Worm (Caenorhabditis elegans) whole organism, L4 larva: Measurements from ENCODE around the gene srab-16.

ENCODE experiments used
- F49E8.2 ChIP-seq: sonication (generic microtip); optimal IDR thresholded peaks from 2 replicates; lab custom pipeline; 2016; ENCODE audit warnings: missing compliant biosample characterization, mild to moderate bottlenecking, missing genetic modification characterization, borderline replicate concordance
- ZK337.2 ChIP-seq: fragments of 200-800 bp; sonication (Bioruptor generic); IDR thresholded peaks from 2 replicates; pipeline ENCODE4 v1.3.6; 2022; ENCODE audit warnings: missing genetic modification reagents, missing genetic modification characterization, missing compliant biosample characterization
- ZK546.5 ChIP-seq, 2 experiments: sonication (generic microtip); optimal IDR thresholded peaks; 2 replicates each; lab custom pipeline; 2017; ENCODE audit warnings: missing biosample characterization in 2 of 2, missing genetic modification characterization in 2 of 2
- aly-2 ChIP-seq: sonication (generic microtip); optimal IDR thresholded peaks from 2 replicates; lab custom pipeline; 2018; ENCODE audit warnings: missing biosample characterization, missing genetic modification characterization
- cey-2 ChIP-seq: sonication (generic microtip); optimal IDR thresholded peaks from 3 replicates; lab custom pipeline; 2017; ENCODE audit warnings: missing genetic modification characterization, mild to moderate bottlenecking, missing compliant biosample characterization, antibody characterized with exemption, borderline replicate concordance; ENCODE audit not compliant: insufficient read depth
- lin-15B ChIP-seq: fragments of 150-350 bp; sonication (generic microtip); optimal IDR thresholded peaks from 3 replicates; lab custom pipeline; 2014; ENCODE audit warnings: missing biosample characterization, missing genetic modification characterization
- lsy-2 ChIP-seq, 2 experiments: fragments of 150-350 bp in 1 of 2; sonication (generic microtip) in 1 of 2; optimal IDR thresholded peaks; 2 replicates each; lab custom pipeline; 2014 to 2017; ENCODE audit warnings: missing biosample characterization in 2 of 2, missing genetic modification characterization in 2 of 2
- mdl-1 ChIP-seq, 2 experiments: fragments of 150-350 bp in 1 of 2; sonication (generic microtip) in 1 of 2; optimal IDR thresholded peaks; 2 replicates each; lab custom pipeline; 2014 to 2017; ENCODE audit warnings: missing biosample characterization in 2 of 2, missing genetic modification characterization in 2 of 2
- nhr-28 ChIP-seq: fragments of 150-350 bp; optimal IDR thresholded peaks from 2 replicates; lab custom pipeline; 2014; ENCODE audit warnings: missing biosample characterization, missing genetic modification characterization
- nhr-48 ChIP-seq: sonication (generic microtip); optimal IDR thresholded peaks from 2 replicates; lab custom pipeline; 2016; ENCODE audit warnings: mild to moderate bottlenecking, missing genetic modification characterization, missing compliant biosample characterization
- skn-1 ChIP-seq: fragments of 150-350 bp; optimal IDR thresholded peaks from 2 replicates; lab custom pipeline; 2014; ENCODE audit warnings: missing biosample characterization, missing genetic modification characterization
- spr-1 ChIP-seq: sonication (generic microtip); optimal IDR thresholded peaks from 2 replicates; lab custom pipeline; 2016; ENCODE audit warnings: mild to moderate bottlenecking, missing genetic modification characterization, missing compliant biosample characterization
- zfp-3 ChIP-seq: fragments of 200-800 bp; sonication (Bioruptor generic); conservative IDR thresholded peaks from 2 replicates; pipeline ENCODE4 v1.3.6; 2022; ENCODE audit warnings: missing genetic modification reagents, missing genetic modification characterization, missing compliant biosample characterization

DNA sequence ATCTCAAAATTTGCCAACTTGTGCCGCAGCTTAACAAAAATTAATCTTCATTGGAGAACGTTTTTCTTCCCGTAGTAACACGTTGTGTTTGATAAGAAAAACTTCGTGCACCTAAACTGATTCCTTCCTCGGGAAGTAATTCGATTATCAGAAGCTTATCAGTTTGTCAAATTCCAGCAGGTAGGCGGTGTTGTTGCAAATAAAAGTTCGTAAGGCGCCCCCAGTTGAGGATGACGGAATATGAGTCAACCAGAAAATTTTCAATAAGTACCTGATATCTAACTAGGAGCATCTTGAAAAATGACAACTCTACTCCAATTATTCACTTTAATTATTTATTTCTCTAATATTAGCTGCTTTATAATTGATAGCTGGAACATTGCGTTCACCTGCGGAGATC, 40.7 kb upstream of the srab-16 start, which contains the start of gene C05E4.7:
- TF ChIP-seq nhr-48 (tag; lab: Kevin White, UChicago), result no peak
- no peak for TF ChIP-seq ZK546.5 (tag; optimal IDR thresholded peaks at IDR 0.05; lab: Kevin White, UChicago)
- no peak for TF ChIP-seq mdl-1 (tag; optimal IDR thresholded peaks at IDR 0.05; lab: Kevin White, UChicago)
- no peak for TF ChIP-seq lin-15B (tag; lab: Kevin White, UChicago)
- no peak for TF ChIP-seq lsy-2 (tag; optimal IDR thresholded peaks at IDR 0.05; lab: Kevin White, UChicago)
- TF ChIP-seq skn-1 (tag; lab: Kevin White, UChicago), result no peak
- TF ChIP-seq spr-1, result no peak
- TF ChIP-seq nhr-28 (tag; lab: Kevin White, UChicago), result no peak
- no peak for TF ChIP-seq aly-2 (tag; lab: Kevin White, UChicago)
- TF ChIP-seq cey-2 (tag; lab: Kevin White, UChicago), result no peak
- no peak for TF ChIP-seq ZK337.2 (GFP tag; lab: Robert Waterston, UW)
- no peak for TF ChIP-seq zfp-3 (GFP tag; lab: Robert Waterston, UW)
- no peak for TF ChIP-seq F49E8.2
